Fruit fly (Drosophila melanogaster) whole organism, wandering third instar larva: ENCODE results near the gene CG6693.

ENCODE experiments used
- Abd-B ChIP-seq: fragments of >200 bp; optimal IDR thresholded peaks from 2 replicates; lab custom pipeline; 2017; ENCODE audit warnings: missing biosample characterization, missing genetic modification characterization
- CG32264 ChIP-seq: fragments of 200-800 bp; sonication (Bioruptor generic); optimal IDR thresholded peaks from 2 replicates; lab custom pipeline; 2016; ENCODE audit warnings: missing biosample characterization, missing genetic modification characterization
- CG9705 ChIP-seq: fragments of 200-800 bp; sonication (Bioruptor generic); optimal IDR thresholded peaks from 2 replicates; lab custom pipeline; 2018; ENCODE audit warnings: missing biosample characterization, mild to moderate bottlenecking, missing genetic modification characterization
- CrebA ChIP-seq: fragments of 200-800 bp; sonication (Bioruptor generic); optimal IDR thresholded peaks from 2 replicates; lab custom pipeline; 2016; ENCODE audit warnings: missing biosample characterization, mild to moderate bottlenecking, missing genetic modification characterization, borderline replicate concordance
- Dfd ChIP-seq: fragments of >200 bp; optimal IDR thresholded peaks from 2 replicates; lab custom pipeline; 2017; ENCODE audit warnings: missing biosample characterization, missing genetic modification characterization
- Dif ChIP-seq: fragments of 200-275, 200-300 bp; sonication (Bioruptor generic); optimal IDR thresholded peaks from 2 replicates; lab custom pipeline; 2018; ENCODE audit warnings: missing biosample characterization, missing genetic modification characterization; ENCODE audit not compliant: partially characterized antibody
- GATAd ChIP-seq: sonication (Bioruptor generic); optimal IDR thresholded peaks from 2 replicates; lab custom pipeline; 2016; ENCODE audit warnings: missing biosample characterization, missing genetic modification characterization
- HLH106 ChIP-seq: fragments of 200-800 bp; optimal IDR thresholded peaks from 3 replicates; lab custom pipeline; 2019; ENCODE audit warnings: missing biosample characterization, mild to moderate bottlenecking, missing genetic modification characterization, moderate library complexity
- Hr78 ChIP-seq: fragments of >200 bp; optimal IDR thresholded peaks from 2 replicates; lab custom pipeline; 2017; ENCODE audit warnings: missing biosample characterization, missing genetic modification characterization
- Hr83 ChIP-seq: fragments of 200-300 bp; sonication (Bioruptor generic); optimal IDR thresholded peaks from 2 replicates; lab custom pipeline; 2016; ENCODE audit warnings: missing biosample characterization, mild to moderate bottlenecking, missing genetic modification characterization, moderate library complexity; ENCODE audit not compliant: poor library complexity, severe bottlenecking
- Jra ChIP-seq: sonication (Bioruptor generic); optimal IDR thresholded peaks from 2 replicates; lab custom pipeline; 2016; ENCODE audit warnings: missing biosample characterization, missing genetic modification characterization
- Mio ChIP-seq: sonication (Bioruptor generic); optimal IDR thresholded peaks from 2 replicates; lab custom pipeline; 2016; ENCODE audit warnings: missing biosample characterization, missing genetic modification characterization
- Myc ChIP-seq: fragments of >200 bp; optimal IDR thresholded peaks from 2 replicates; lab custom pipeline; 2017
- N ChIP-seq: fragments of >200 bp; optimal IDR thresholded peaks from 2 replicates; lab custom pipeline; 2018; ENCODE audit warnings: missing biosample characterization, missing external identifiers, missing genetic modification characterization
- OdsH ChIP-seq: fragments of 200-800 bp; sonication (Bioruptor generic); optimal IDR thresholded peaks from 2 replicates; lab custom pipeline; 2016; ENCODE audit warnings: missing biosample characterization, mild to moderate bottlenecking, missing genetic modification characterization
- Rel ChIP-seq, 2 experiments: fragments of 200-800 bp; sonication (Bioruptor generic) in 1 of 2; optimal IDR thresholded peaks; 2 replicates in 1 of 2; 3 replicates in 1 of 2; lab custom pipeline; 2016 to 2019; ENCODE audit warnings: mild to moderate bottlenecking in 2 of 2, missing biosample characterization in 2 of 2, missing genetic modification characterization in 2 of 2, moderate library complexity in 1 of 2
- Sp1 ChIP-seq: fragments of 200-800 bp; sonication (Bioruptor generic); optimal IDR thresholded peaks from 3 replicates; lab custom pipeline; 2019; ENCODE audit warnings: missing biosample characterization, mild to moderate bottlenecking, missing genetic modification characterization, moderate library complexity
- Vsx2 ChIP-seq: fragments of 200-300, 225-300 bp; sonication (Bioruptor generic); optimal IDR thresholded peaks from 2 replicates; lab custom pipeline; 2018; ENCODE audit warnings: missing biosample characterization, missing genetic modification characterization; ENCODE audit not compliant: partially characterized antibody
- br ChIP-seq: fragments of 200-800 bp; sonication (Bioruptor generic); optimal IDR thresholded peaks from 2 replicates; lab custom pipeline; 2016; ENCODE audit warnings: missing biosample characterization, missing genetic modification characterization
- brk ChIP-seq: fragments of 200-800 bp; sonication (Bioruptor generic); optimal IDR thresholded peaks from 2 replicates; lab custom pipeline; 2016; ENCODE audit warnings: missing biosample characterization, mild to moderate bottlenecking, missing genetic modification characterization
- dl ChIP-seq, 2 experiments: fragments of 175-275, 200-275 bp in 1 of 2; fragments of 200-275 bp in 1 of 2; sonication (Bioruptor generic); optimal IDR thresholded peaks; lab custom pipeline; 2018; ENCODE audit warnings: mild to moderate bottlenecking in 2 of 2, missing biosample characterization in 2 of 2, missing genetic modification characterization in 2 of 2, moderate library complexity in 2 of 2; ENCODE audit not compliant: partially characterized antibody in 2 of 2, insufficient read depth in 1 of 2
- dmrt93B ChIP-seq: fragments of 200-800 bp; sonication (Bioruptor generic); optimal IDR thresholded peaks from 2 replicates; lab custom pipeline; 2018; ENCODE audit warnings: missing biosample characterization, mild to moderate bottlenecking, missing genetic modification characterization
- dsf ChIP-seq: sonication (Bioruptor generic); optimal IDR thresholded peaks from 2 replicates; lab custom pipeline; 2016; ENCODE audit warnings: missing biosample characterization, missing genetic modification characterization, borderline replicate concordance
- ey ChIP-seq: fragments of 200-800 bp; sonication (Bioruptor generic); optimal IDR thresholded peaks from 2 replicates; lab custom pipeline; 2016; ENCODE audit warnings: missing biosample characterization, missing genetic modification characterization
- foxo ChIP-seq, 2 experiments: fragments of 200-800 bp; sonication (Bioruptor generic); optimal IDR thresholded peaks; 2 replicates in 1 of 2; 3 replicates in 1 of 2; lab custom pipeline; 2016 to 2017; ENCODE audit warnings: missing biosample characterization in 2 of 2, missing genetic modification characterization in 2 of 2
- fru ChIP-seq: fragments of 200-800 bp; sonication (Bioruptor generic); optimal IDR thresholded peaks from 3 replicates; lab custom pipeline; 2016; ENCODE audit warnings: missing biosample characterization, mild to moderate bottlenecking, missing genetic modification characterization
- h ChIP-seq: fragments of 200-800 bp; sonication (Bioruptor generic); optimal IDR thresholded peaks from 3 replicates; lab custom pipeline; 2016; ENCODE audit warnings: missing biosample characterization, mild to moderate bottlenecking, missing genetic modification characterization
- jim ChIP-seq: fragments of 175-275, 200-325 bp; sonication (Bioruptor generic); optimal IDR thresholded peaks from 2 replicates; lab custom pipeline; 2016; ENCODE audit warnings: missing biosample characterization, mild to moderate bottlenecking, missing genetic modification characterization
- lola ChIP-seq: fragments of >200 bp; optimal IDR thresholded peaks from 2 replicates; lab custom pipeline; 2017; ENCODE audit warnings: missing biosample characterization, missing genetic modification characterization
- psq ChIP-seq: fragments of 200-800 bp; sonication (Bioruptor generic); optimal IDR thresholded peaks from 3 replicates; lab custom pipeline; 2017; ENCODE audit warnings: missing biosample characterization, mild to moderate bottlenecking, missing genetic modification characterization, moderate library complexity
- rgr ChIP-seq: fragments of 200-800 bp; sonication (Bioruptor generic); optimal IDR thresholded peaks from 3 replicates; lab custom pipeline; 2016; ENCODE audit warnings: missing biosample characterization, mild to moderate bottlenecking, missing genetic modification characterization
- sv ChIP-seq: fragments of 200-800 bp; sonication (Bioruptor generic); optimal IDR thresholded peaks from 3 replicates; lab custom pipeline; 2016; ENCODE audit warnings: missing biosample characterization, missing genetic modification characterization
- tai ChIP-seq: sonication (Bioruptor generic); optimal IDR thresholded peaks from 2 replicates; lab custom pipeline; 2016; ENCODE audit warnings: missing biosample characterization, missing genetic modification characterization
- usp ChIP-seq: fragments of >200 bp; optimal IDR thresholded peaks from 2 replicates; lab custom pipeline; 2017; ENCODE audit warnings: missing biosample characterization, missing genetic modification characterization
- woc ChIP-seq: sonication (Bioruptor generic); optimal IDR thresholded peaks from 2 replicates; lab custom pipeline; 2016; ENCODE audit warnings: missing biosample characterization, mild to moderate bottlenecking, missing genetic modification characterization

CG6693 gene

dm6 chr3R:11234918-11235371, 13.5 kb upstream of the CG6693 start, which contains the start of the genes Arfip and CG17721:
TSS of gene Arfip (minus strand) at chr3R:11235013.
TSS of gene CG17721 (plus strand) at chr3R:11235140.
- TF ChIP-seq Rel (GFP tag; optimal IDR thresholded peaks at IDR 0.05; lab: Kevin White, UChicago) (no peak), Rel (tag; optimal IDR thresholded peaks at IDR 0.05; lab: Kevin White, UChicago) (peak; percentile 98), dsf (no peak)

dm6 chr3R:11231705-11232261, 10.3 kb upstream of the CG6693 start, which contains the start of the genes CG17187 and Dph3:
TSS of gene CG17187 (minus strand) at chr3R:11231879.
TSS of gene Dph3 (plus strand) at chr3R:11231912.
- no peak for TF ChIP-seq h (GFP tag; lab: Kevin White, UChicago)
- peak; percentile 2 for TF ChIP-seq Myc
- TF ChIP-seq Rel (GFP tag; optimal IDR thresholded peaks at IDR 0.05; lab: Kevin White, UChicago) = no peak
- peak; percentile 37 for TF ChIP-seq Rel (tag; optimal IDR thresholded peaks at IDR 0.05; lab: Kevin White, UChicago)

- TF ChIP-seq tai (GFP tag; lab: Kevin White, UChicago) (no peak), brk (GFP tag; lab: Kevin White, UChicago) (no peak), jim (no peak), fru (GFP tag; lab: Kevin White, UChicago) (no peak), dsf (no peak), psq (GFP tag; lab: Kevin White, UChicago) (no peak), dl (GFP tag; optimal IDR thresholded peaks at IDR 0.05; lab: Kevin White, UChicago; ENCODE audit: insufficient read depth in 1 of 2, partially characterized antibody in 2 of 2) (no peak), CrebA (GFP tag; lab: Kevin White, UChicago) (no peak), N (GFP tag; lab: Kevin White, UChicago) (no peak), CG9705 (GFP tag; lab: Kevin White, UChicago) (no peak), lola (GFP tag; lab: Kevin White, UChicago) (no peak), Sp1 (GFP tag; lab: Kevin White, UChicago) (no peak), ey (no peak), HLH106 (tag; lab: Kevin White, UChicago) (no peak), Vsx2 (GFP tag; lab: Kevin White, UChicago) (no peak)
Measured at dm6 chr3R:11231037-11231436, 9.6 kb upstream of the CG6693 start.

- no peak for TF ChIP-seq dsf
- no peak for TF ChIP-seq CG9705 (GFP tag; lab: Kevin White, UChicago)
- no peak for TF ChIP-seq usp (GFP tag; lab: Kevin White, UChicago)
- no peak for TF ChIP-seq CG32264 (GFP tag; lab: Kevin White, UChicago)
- TF ChIP-seq Hr78 (GFP tag; lab: Kevin White, UChicago) = no peak
- TF ChIP-seq Sp1 (GFP tag; lab: Kevin White, UChicago) = no peak
- no peak for TF ChIP-seq Jra
- no peak for TF ChIP-seq lola (GFP tag; lab: Kevin White, UChicago)
- no peak for TF ChIP-seq h (GFP tag; lab: Kevin White, UChicago)
- no peak for TF ChIP-seq N (GFP tag; lab: Kevin White, UChicago)
- TF ChIP-seq fru (GFP tag; lab: Kevin White, UChicago) = no peak
- no peak for TF ChIP-seq OdsH (GFP tag; lab: Kevin White, UChicago)
- TF ChIP-seq dmrt93B (GFP tag; lab: Kevin White, UChicago) = no peak
- no peak for TF ChIP-seq Vsx2 (GFP tag; lab: Kevin White, UChicago)
Measured at dm6 chr3R:11230392-11230791, 9.0 kb upstream of the CG6693 start, which contains the start of gene GCC88. TSS of gene GCC88 (minus strand) at chr3R:11230600.

- TF ChIP-seq woc = peak; percentile 96
- TF ChIP-seq br = peak; percentile 92
- peak; percentile 17 for TF ChIP-seq GATAd (GFP tag; lab: Kevin White, UChicago)
- TF ChIP-seq rgr (GFP tag; lab: Kevin White, UChicago) = peak; percentile 98
- no peak for TF ChIP-seq Myc
- peak; percentile 92 for TF ChIP-seq psq (GFP tag; lab: Kevin White, UChicago)
- peak; percentile 92 for TF ChIP-seq CG9705 (GFP tag; lab: Kevin White, UChicago)
- peak; percentile 50 for TF ChIP-seq Mio (GFP tag; lab: Kevin White, UChicago)
- peak; percentile 94 for TF ChIP-seq h (GFP tag; lab: Kevin White, UChicago)
- no peak for TF ChIP-seq dmrt93B (GFP tag; lab: Kevin White, UChicago)
- TF ChIP-seq ey = peak; percentile 90
- TF ChIP-seq Dif (GFP tag; lab: Kevin White, UChicago) = no peak
- TF ChIP-seq sv (GFP tag; lab: Kevin White, UChicago) = peak; percentile 88
- TF ChIP-seq foxo (GFP tag; optimal IDR thresholded peaks at IDR 0.05; lab: Kevin White, UChicago) = peak in 1 of 2 experiments; percentile 98
- TF ChIP-seq Rel (GFP tag; optimal IDR thresholded peaks at IDR 0.05; lab: Kevin White, UChicago) = no peak
- TF ChIP-seq Rel (tag; optimal IDR thresholded peaks at IDR 0.05; lab: Kevin White, UChicago) = peak; percentile 87
- no peak for TF ChIP-seq Abd-B (GFP tag; lab: Kevin White, UChicago)
- no peak for TF ChIP-seq Hr83 (GFP tag; lab: Kevin White, UChicago)
- TF ChIP-seq OdsH (GFP tag; lab: Kevin White, UChicago) = peak; percentile 97
- TF ChIP-seq Dfd = no peak
- TF ChIP-seq HLH106 (tag; lab: Kevin White, UChicago) = peak; percentile 98
- TF ChIP-seq fru (GFP tag; lab: Kevin White, UChicago) = peak; percentile 94
- TF ChIP-seq CG32264 (GFP tag; lab: Kevin White, UChicago) = peak; percentile 77
- TF ChIP-seq lola (GFP tag; lab: Kevin White, UChicago) = no peak
- TF ChIP-seq Sp1 (GFP tag; lab: Kevin White, UChicago) = peak; percentile 99
Measured at dm6 chr3R:11226496-11226895, 5.1 kb upstream of the CG6693 start, which contains the start of gene CG17726. TSS of gene CG17726 (plus strand) at chr3R:11226762.
